Fruit fly (Drosophila melanogaster): ENCODE measurements around the gene dpr16.

Gene dpr16

dm6 chr3R:5150523-5150922 lies at the start of gene dpr16:
Gene dpr16, plus strand, starts transcription at chr3R:5150908.
- TF ChIP-seq insv (optimal IDR thresholded peaks at IDR 0.05) (no peak), psq (optimal IDR thresholded peaks at IDR 0.05) (no peak), Myc (optimal IDR thresholded peaks at IDR 0.05) (no peak), h (optimal IDR thresholded peaks at IDR 0.05) (no peak), ttk (optimal IDR thresholded peaks at IDR 0.05) (no peak), Sin3A (optimal IDR thresholded peaks at IDR 0.05) (no peak)

- TF ChIP-seq ttk (optimal IDR thresholded peaks at IDR 0.05), result no peak
- no peak for TF ChIP-seq psq (optimal IDR thresholded peaks at IDR 0.05)
- TF ChIP-seq Myc (optimal IDR thresholded peaks at IDR 0.05), result no peak
- TF ChIP-seq insv (optimal IDR thresholded peaks at IDR 0.05), result no peak
- no peak for TF ChIP-seq h (optimal IDR thresholded peaks at IDR 0.05)
- no peak for TF ChIP-seq Sin3A (optimal IDR thresholded peaks at IDR 0.05)
Measured at dm6 chr3R:5102407-5102806, 48.3 kb upstream of the dpr16 start.

- no peak for TF ChIP-seq insv (optimal IDR thresholded peaks at IDR 0.05)
- no peak for TF ChIP-seq psq (optimal IDR thresholded peaks at IDR 0.05)
- no peak for TF ChIP-seq h (optimal IDR thresholded peaks at IDR 0.05)
- TF ChIP-seq Sin3A (optimal IDR thresholded peaks at IDR 0.05), result no peak
- no peak for TF ChIP-seq ttk (optimal IDR thresholded peaks at IDR 0.05)
- no peak for TF ChIP-seq Myc (optimal IDR thresholded peaks at IDR 0.05)
Measured at dm6 chr3R:5103362-5104003, 47.2 kb upstream of the dpr16 start.

- TF ChIP-seq Sin3A (optimal IDR thresholded peaks at IDR 0.05), result no peak
Measured at dm6 chr3R:5104212-5104611, 46.5 kb upstream of the dpr16 start.

dm6 chr3R:5105439-5105838 lies 45.3 kb upstream of the dpr16 start:
- TF ChIP-seq psq (optimal IDR thresholded peaks at IDR 0.05) (no peak), Sin3A (optimal IDR thresholded peaks at IDR 0.05) (no peak), Myc (optimal IDR thresholded peaks at IDR 0.05) (no peak), h (optimal IDR thresholded peaks at IDR 0.05) (no peak), insv (optimal IDR thresholded peaks at IDR 0.05) (no peak), ttk (optimal IDR thresholded peaks at IDR 0.05) (no peak)

dm6 chr3R:5106917-5107316 lies 43.8 kb upstream of the dpr16 start:
- no peak for TF ChIP-seq Myc (optimal IDR thresholded peaks at IDR 0.05)
- TF ChIP-seq ttk (optimal IDR thresholded peaks at IDR 0.05), result no peak
- TF ChIP-seq psq (optimal IDR thresholded peaks at IDR 0.05), result no peak
- TF ChIP-seq Sin3A (optimal IDR thresholded peaks at IDR 0.05), result no peak
- no peak for TF ChIP-seq insv (optimal IDR thresholded peaks at IDR 0.05)
- TF ChIP-seq h (optimal IDR thresholded peaks at IDR 0.05), result no peak

- no peak for TF ChIP-seq Sin3A (optimal IDR thresholded peaks at IDR 0.05)
Measured at dm6 chr3R:5108034-5108433, 42.7 kb upstream of the dpr16 start.

dm6 chr3R:5109078-5109477 lies 41.6 kb upstream of the dpr16 start, which contains the start of gene CG43131:
Gene CG43131, minus strand, starts transcription at chr3R:5109178.
- TF ChIP-seq ttk (optimal IDR thresholded peaks at IDR 0.05) (no peak), insv (optimal IDR thresholded peaks at IDR 0.05) (no peak), h (optimal IDR thresholded peaks at IDR 0.05) (no peak), psq (optimal IDR thresholded peaks at IDR 0.05) (no peak), Sin3A (optimal IDR thresholded peaks at IDR 0.05) (no peak), Myc (optimal IDR thresholded peaks at IDR 0.05) (no peak)

dm6 chr3R:5109558-5110211 lies 41.0 kb upstream of the dpr16 start:
- TF ChIP-seq insv (optimal IDR thresholded peaks at IDR 0.05) (no peak), psq (optimal IDR thresholded peaks at IDR 0.05) (no peak), Sin3A (optimal IDR thresholded peaks at IDR 0.05) (no peak), Myc (optimal IDR thresholded peaks at IDR 0.05) (no peak), h (optimal IDR thresholded peaks at IDR 0.05) (no peak), ttk (optimal IDR thresholded peaks at IDR 0.05) (no peak)

dm6 chr3R:5111887-5112286 lies 38.8 kb upstream of the dpr16 start:
- no peak for TF ChIP-seq insv (optimal IDR thresholded peaks at IDR 0.05)
- TF ChIP-seq Sin3A (optimal IDR thresholded peaks at IDR 0.05), result no peak
- no peak for TF ChIP-seq ttk (optimal IDR thresholded peaks at IDR 0.05)
- no peak for TF ChIP-seq Myc (optimal IDR thresholded peaks at IDR 0.05)
- no peak for TF ChIP-seq psq (optimal IDR thresholded peaks at IDR 0.05)
- TF ChIP-seq h (optimal IDR thresholded peaks at IDR 0.05), result no peak

- no peak for TF ChIP-seq Myc (optimal IDR thresholded peaks at IDR 0.05)
- no peak for TF ChIP-seq insv (optimal IDR thresholded peaks at IDR 0.05)
- TF ChIP-seq Sin3A (optimal IDR thresholded peaks at IDR 0.05), result no peak
- no peak for TF ChIP-seq h (optimal IDR thresholded peaks at IDR 0.05)
- no peak for TF ChIP-seq psq (optimal IDR thresholded peaks at IDR 0.05)
- TF ChIP-seq ttk (optimal IDR thresholded peaks at IDR 0.05), result no peak
Measured at dm6 chr3R:5112409-5112808, 38.3 kb upstream of the dpr16 start.

dm6 chr3R:5112814-5113486 lies 37.8 kb upstream of the dpr16 start:
- no peak for TF ChIP-seq Myc (optimal IDR thresholded peaks at IDR 0.05)
- no peak for TF ChIP-seq psq (optimal IDR thresholded peaks at IDR 0.05)
- TF ChIP-seq h (optimal IDR thresholded peaks at IDR 0.05), result no peak
- no peak for TF ChIP-seq insv (optimal IDR thresholded peaks at IDR 0.05)
- TF ChIP-seq ttk (optimal IDR thresholded peaks at IDR 0.05), result no peak
- TF ChIP-seq Sin3A (optimal IDR thresholded peaks at IDR 0.05), result no peak

Measured in Kc167 (cell line).